Worm (Caenorhabditis elegans) whole organism, mixed stage, embryonic: ENCODE data around the gene T20D3.5.

Experiments
- lin-13 ChIP-seq: fragments of 150-350 bp; optimal IDR thresholded peaks from 2 replicates; lab custom pipeline; 2014; ENCODE audit warnings: missing biosample characterization, missing genetic modification characterization
- nhr-76 ChIP-seq: sonication (generic microtip); optimal IDR thresholded peaks from 2 replicates; lab custom pipeline; 2017; ENCODE audit warnings: missing biosample characterization, missing genetic modification characterization
- sem-2 ChIP-seq: fragments of 200-800 bp; sonication (Bioruptor generic); optimal IDR thresholded peaks from 2 replicates; lab custom pipeline; 2018; ENCODE audit warnings: mild to moderate bottlenecking, missing genetic modification characterization, missing compliant biosample characterization

DNA sequence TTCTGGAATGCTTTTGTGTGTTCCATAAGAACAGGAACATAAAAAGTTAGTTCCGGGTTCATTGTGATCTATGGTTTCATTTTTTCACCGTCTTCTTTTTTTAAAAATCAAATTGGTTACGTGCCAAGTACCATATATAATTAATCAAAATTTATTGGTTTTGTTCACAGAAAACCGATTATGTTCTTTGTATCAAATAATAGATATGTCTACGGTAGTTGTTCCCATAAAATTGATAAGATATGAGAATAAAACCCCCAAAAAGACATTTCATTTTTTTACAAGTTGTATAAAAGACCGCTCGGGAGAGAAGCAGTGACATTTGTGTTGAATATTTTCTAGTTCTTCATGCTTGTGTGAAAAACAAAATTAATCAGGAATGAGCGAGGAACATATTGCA lies 44.3 kb downstream of the T20D3.5 start, which contains the start of gene C10C5.5:
- TF ChIP-seq lin-13 (tag; lab: Kevin White, UChicago) (no peak), sem-2 (GFP tag; lab: Kevin White, UChicago) (no peak), nhr-76 (no peak)
